Fruit fly (Drosophila melanogaster): ENCODE measurements around the gene CG34290.

CG34290 gene

DNA sequence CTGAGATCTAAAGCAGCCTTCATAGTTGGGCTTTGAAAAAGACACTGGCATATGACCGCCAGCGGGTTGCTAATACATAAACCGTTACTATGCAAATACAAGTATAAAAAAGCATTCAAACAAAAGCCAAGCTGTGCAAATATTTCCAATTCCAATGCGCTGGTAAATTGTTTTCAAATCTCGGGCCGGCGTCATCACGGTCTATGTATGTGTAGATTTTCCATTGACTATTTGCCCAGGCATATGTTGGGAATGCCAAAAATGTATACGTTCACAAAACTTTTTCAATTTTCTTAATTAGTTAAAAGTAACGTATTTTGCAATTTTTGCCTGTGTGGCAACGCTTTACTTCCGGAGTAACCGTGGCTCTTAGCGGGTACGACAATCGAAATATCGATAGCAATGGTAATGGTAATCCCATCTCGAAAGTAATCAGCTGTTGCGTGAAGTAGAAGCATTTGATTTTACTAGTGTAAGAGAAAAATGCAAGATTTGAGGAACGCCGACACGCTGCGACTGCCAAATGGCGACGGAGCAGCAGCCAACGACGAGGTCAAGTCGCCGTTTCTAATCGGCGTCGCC lies at the start of gene CG34290, which contains the start of gene Uck:
TSS of gene CG34290 (minus strand) at position 51 of the 582 bp plus-strand sequence.
TSS of gene Uck (plus strand) at position 405 of the 582 bp plus-strand sequence.
- TF ChIP-seq noc (tag; optimal IDR thresholded peaks at IDR 0.05) = peak; percentile 50

DNA sequence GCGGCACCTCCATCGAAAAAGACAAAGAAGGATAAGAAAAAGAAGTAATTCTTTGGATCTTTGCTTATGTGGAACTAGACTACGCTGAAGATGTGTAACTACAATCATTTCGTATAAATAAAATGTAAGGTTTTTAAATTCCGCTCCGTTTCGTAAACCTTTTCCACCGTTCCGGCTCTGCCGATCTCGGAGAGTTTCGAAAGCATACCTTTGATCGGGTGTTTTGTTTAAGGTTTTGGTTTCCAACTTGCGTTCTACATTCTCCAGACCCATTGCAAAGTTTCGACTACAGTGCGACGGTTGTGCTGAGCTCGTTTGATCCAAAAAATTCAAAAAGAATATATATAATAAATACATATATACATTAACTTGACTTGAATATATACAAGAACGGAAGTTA lies 47.0 kb upstream of the CG34290 start, which contains the start of gene CG6432:
TSS of gene CG6432 (plus strand) at position 301 of the 400 bp plus-strand sequence.
- no peak for TF ChIP-seq noc (tag; optimal IDR thresholded peaks at IDR 0.05)

DNA sequence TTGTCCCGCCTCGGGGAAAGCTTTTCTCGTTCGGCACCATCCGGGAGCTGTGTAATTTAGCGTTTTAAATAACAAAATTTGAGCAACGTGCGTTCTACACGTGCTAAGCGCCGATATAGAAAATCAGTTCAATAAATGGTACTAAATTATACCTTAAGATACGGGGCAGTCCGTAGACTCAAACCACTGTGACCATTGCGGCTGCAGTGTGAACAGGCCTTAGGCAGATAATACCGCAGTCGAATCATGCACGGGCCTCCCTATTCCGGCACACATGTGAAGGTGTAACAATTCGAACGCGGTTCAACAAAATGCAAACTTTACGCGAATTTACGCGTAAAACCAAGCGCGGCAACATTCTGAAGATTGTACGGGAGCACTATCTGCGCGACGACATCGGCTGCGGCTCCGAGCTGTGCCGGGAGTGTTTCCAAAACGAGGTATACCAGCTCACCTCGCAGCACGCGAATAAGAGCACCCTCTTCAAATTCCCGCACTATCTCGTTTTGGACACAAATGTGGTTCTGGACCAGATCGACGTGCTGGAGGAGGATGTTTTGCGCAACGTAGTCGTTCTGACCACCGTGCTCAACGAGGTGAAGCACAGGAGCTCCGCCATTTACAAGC lies 43.7 kb upstream of the CG34290 start, which contains the start of the genes Rrp5 and Dis3:
TSS of gene Rrp5 (minus strand) at position 135 of the 627 bp plus-strand sequence.
TSS of gene Dis3 (plus strand) at position 252 of the 627 bp plus-strand sequence.
- no peak for TF ChIP-seq noc (tag; optimal IDR thresholded peaks at IDR 0.05)

DNA sequence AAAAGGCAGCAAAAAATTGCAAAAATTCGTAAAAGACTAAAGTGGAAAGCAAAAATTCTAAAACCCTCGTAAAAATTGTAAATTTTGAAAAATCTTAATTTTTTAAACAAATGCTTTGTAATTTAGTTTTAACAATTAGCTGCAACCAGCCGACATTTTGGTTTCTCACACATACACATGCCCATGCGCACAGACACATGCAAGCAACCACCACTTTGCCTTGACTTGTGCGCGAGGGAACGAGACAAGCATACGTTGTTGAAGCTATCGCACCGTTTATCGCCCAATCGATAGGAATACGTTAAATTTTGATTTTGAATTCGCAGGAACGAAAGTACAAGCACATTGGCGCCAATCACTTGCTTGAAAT lies 30.7 kb upstream of the CG34290 start:
- TF ChIP-seq noc (tag; optimal IDR thresholded peaks at IDR 0.05) = no peak

DNA sequence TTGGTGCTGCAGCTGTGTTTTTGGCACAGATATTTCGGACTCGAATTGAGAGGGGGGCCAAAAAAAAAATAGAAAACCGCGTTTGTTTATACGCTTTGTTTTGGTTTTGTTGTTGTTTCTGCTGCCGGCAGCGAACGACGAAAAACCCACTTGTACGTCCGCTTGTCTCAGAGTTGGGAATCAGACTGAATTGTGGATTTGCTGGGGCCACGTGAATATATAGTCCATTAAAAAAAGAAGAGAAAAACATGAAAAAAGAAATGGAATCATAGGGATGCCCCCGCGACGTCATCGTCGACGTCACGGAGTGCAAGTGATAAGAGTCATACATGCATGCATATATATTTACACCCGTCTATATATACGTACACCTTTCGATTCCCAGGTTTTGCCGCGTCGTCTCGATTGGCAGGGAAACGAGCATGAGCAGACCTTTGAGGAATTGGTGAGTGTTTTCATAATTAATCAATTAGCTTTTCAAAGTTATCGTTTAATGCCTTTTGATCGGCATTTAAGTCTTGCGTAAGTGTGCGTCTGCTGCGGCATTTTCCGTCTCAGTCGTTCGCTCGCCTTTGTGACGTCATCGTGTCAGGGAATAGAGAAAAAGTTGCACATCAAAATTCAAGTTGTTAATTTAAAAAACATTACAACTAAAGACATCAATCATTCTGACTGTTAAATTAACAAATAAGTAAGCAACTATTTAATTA lies 30.2 kb upstream of the CG34290 start:
- no peak for TF ChIP-seq noc (tag; optimal IDR thresholded peaks at IDR 0.05)

DNA sequence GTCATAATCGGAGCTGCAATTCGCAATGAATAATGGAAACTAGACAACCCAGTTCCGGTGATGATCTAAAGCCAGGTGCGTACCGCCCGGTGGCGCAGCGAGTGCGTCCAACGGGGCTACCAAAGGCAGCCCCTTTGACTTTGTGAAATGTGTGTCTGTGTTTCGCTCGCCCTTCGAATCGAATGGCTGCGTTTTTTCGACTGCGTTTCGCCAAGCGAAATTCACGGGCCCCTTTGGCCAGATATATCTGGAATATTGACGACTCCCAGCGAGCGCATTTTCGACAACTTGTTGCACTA lies 29.4 kb upstream of the CG34290 start:
- no peak for TF ChIP-seq noc (tag; optimal IDR thresholded peaks at IDR 0.05)

DNA sequence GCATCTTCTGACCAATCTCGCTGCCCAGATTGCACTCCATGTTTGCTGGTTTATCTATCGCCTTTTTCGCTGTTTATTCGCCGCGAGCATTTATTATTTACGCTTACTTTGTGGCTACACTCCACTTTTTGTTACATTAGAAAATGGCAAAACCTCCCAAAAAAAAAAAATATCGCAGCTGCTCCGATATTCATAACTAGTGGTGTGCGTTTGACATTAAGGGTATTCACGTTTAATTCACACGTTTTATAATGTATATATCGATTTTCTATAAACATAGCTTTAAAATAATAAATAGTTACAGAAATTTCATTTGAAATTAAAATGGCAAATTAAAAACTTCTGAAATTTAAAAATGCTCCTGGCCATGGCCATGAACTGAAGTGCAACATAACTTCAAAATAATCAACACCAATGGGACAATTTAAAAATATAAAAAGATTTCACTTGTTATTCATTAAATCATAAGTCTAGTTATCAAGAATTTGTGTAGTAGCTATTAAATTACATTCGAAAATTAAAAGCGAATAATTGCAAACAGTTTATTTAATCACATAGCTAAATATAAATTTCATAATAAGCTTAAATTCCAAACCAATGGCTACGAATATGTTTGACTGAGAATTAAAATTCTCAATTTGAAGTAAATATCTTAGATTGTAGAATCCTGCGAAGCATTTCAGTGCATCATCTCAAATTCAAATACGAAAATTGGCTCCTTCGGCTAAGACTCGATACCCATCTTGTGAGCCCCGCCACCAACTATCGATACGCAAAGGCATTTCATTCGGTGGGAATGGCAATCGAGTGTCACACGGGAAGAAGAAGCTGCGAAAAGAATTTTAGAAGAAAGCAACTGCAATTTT lies 28.8 kb upstream of the CG34290 start, which contains the start of the genes Nab2 and BRWD3:
TSS of gene Nab2 (minus strand) at position 203 of the 866 bp plus-strand sequence.
TSS of gene BRWD3 (plus strand) at position 784 of the 866 bp plus-strand sequence.
- TF ChIP-seq noc (tag; optimal IDR thresholded peaks at IDR 0.05) = no peak

DNA sequence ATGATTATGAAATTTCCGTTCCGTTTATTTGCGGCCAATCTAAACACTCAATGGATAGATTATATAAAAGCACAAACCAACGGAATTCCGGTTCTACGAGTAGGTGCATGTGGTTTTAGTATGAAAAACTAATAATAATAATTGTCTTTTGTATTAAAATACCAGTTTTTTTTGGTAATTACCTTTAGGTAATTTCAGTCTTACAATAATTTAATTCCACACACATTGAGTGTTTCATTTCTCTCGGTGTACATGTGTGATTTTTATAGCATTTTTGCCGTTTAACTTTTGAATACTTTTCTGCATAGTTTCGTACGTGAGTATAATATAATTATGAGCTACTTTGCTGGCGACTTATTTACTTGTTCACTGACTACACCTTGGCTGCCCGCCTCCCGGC lies 13.4 kb upstream of the CG34290 start:
- peak; percentile 30 for TF ChIP-seq noc (tag; optimal IDR thresholded peaks at IDR 0.05)

DNA sequence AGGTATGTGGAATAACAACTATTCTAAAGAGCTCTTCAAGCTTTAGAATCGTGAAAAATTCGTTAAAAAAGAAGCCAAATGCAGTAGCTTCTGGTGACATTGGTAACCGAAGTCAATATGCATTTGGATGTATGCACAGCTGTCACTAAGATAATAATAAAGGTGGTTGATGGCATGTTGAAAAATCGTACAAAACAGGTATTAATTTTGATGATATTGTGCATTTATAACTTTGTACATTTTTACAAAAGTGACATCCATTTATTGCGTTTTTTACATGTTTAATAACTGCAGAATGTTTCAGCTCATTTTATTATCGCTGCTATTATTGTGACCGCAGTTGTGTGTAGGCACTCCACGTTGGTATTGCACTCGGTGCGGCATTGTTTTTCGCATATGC lies 11.9 kb upstream of the CG34290 start:
- no peak for TF ChIP-seq noc (tag; optimal IDR thresholded peaks at IDR 0.05)

DNA sequence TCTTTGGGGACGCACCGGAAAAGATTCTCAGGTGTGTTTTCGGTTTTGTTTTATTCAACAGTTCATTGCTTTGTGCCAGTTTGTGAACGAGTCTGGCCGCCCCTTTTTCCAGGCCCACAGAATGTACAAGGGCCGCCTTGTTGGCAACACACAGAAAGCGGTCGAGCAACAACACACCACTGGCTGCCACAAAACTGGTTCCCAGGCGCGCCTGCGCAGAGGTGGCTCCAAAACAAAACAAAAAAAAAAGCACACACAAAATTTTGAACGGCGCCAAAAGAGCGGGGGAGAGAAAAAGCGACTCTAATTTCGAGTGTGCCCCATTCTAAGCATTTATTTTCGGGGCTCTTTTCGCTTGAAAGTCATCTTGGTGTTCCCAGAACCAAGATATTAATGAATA lies 9.5 kb upstream of the CG34290 start:
- no peak for TF ChIP-seq noc (tag; optimal IDR thresholded peaks at IDR 0.05)

DNA sequence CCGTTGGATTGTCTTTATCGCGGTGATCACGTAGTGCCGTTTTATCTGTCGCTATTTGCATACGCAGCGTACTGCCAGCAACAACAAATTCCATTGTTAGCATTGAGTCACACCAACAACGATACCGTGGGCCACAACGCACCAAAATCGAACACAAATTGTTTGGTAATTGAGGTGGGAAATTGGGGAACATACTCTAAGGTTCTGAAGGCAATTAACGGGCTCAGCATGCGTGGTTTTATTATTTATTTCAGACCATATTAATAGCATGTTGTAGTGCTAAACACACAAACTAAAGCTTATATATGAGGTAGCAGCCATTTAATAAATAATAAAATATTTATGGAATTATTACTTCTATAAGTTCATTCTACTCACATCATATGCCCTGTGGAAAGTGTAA lies 8.9 kb upstream of the CG34290 start:
- no peak for TF ChIP-seq noc (tag; optimal IDR thresholded peaks at IDR 0.05)

DNA sequence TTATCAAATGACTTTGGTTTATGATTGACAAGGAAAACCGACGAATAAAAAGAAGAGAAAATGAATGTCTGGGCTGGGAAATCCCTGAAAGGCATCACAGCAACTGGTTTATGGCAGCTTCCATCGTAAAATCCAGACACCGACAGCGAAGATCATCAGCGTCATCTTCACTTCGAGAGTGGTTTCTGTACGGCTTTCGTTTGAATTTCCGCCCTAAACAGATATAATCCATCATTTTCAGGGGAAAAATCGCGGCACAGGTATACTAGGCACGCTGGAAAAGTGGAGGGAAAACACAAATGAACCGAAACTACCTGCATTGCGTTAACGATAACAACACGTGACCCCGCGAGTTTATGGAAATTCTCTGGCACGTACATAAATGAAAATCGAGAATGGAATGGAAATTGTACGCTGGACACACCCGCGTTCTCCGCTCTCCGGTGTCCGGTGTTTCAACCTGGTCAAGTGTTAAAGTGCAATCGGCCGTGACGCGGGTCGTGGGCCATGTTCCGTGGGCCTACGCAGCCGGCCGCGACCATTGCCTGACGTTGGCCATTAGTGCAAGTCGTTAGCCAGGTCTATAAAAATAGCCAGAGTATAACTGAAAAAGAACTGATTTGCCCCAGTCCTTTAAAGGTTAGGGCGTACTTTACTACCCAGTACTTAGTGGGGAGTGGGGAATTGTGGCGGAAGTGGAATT lies 8.0 kb upstream of the CG34290 start:
- TF ChIP-seq noc (tag; optimal IDR thresholded peaks at IDR 0.05) = no peak

DNA sequence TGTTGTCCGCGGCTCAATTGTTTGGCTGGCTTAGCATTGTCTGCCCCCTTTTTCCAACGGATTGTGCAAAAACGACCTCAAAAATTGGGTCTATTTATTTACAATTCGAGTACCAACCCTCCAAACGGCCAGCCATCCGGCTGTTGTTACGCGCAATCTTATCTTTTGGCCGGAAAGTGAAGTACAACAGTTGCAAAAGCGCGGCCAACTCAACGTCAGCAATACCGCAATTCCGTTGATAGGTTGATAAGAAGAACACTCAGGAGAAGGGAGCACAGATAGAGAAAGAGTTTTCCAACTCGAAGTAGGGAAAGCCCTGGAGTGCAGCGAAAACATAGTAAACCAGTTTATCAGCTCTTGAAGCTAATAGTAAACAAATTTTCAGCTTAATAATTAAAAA lies 7.3 kb upstream of the CG34290 start:
- no peak for TF ChIP-seq noc (tag; optimal IDR thresholded peaks at IDR 0.05)

DNA sequence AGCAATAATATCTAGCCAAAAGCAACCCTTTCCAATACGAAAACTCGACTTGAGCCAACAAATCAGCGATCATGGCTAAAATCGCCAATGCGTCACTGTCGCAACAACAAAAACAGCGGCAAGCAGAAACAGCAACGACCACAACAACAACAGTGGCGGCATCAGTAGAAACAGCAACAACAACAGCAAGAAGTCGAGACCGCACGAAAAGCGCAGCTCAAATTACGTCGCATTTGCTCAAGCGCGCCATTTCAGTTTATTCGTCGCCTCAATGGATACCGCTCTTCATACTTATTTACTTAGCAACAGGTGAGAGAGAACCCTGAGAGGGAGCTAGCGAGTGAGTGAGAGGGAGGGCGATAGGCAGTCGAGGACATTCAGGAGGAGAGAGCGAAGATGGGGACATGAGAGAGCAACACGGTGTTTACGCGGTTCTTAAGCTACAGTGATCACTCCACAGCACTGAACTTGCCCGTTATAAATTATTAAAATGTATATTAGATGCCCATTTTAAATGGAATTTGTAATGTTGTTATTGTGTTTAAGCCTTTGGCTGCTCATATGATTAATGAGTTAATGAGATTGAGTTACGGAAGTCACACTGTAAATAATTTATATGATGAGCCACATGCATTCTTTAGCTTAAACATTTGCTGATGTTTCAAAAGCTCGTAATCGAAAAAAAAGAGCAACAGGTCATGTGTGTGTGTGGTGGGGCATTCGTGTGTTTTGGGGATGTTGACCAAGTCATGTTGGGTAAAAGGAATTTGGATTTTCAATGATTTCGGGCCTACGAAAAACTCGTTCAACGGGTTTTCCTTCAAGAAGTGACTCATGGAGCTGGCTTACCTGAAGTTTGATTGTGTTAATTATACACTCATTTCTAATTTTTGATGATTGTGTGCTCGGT lies 6.2 kb upstream of the CG34290 start:
- peak; percentile 84 for TF ChIP-seq noc (tag; optimal IDR thresholded peaks at IDR 0.05)

All from whole organism, larva.